Fruit fly (Drosophila melanogaster): ENCODE measurements around the gene dgt4.

dgt4 gene

DNA sequence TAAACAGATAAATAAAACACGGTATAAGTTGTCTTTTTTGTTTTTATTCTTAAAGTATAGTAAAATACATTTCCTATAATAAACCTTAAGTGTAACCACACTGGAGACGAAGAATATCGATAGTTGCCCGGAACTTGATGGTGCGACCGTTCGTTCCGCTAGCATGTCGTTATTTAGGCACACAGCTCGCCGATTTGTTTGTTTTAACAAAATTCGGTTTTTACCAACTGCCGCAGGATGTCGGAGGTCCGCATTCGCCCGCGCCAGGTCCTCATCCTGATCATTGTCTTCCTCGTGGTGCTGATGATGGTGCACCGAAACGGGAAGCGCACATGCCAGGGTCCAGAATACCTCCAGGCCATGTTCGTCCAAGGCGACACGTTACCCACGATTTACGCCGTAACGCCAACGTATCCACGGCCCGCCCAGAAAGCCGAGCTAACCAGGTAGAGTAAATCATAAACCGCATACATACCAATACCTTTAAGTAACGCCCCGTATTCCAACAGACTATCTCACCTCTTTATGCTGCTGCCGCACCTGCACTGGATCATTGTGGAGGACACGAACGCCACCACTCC is 17.6 kb downstream of the dgt4 start, which contains the start of gene GlcAT-I (continued):
- TF ChIP-seq nmo (GFP tag; optimal IDR thresholded peaks at IDR 0.05), result peak; percentile 4
- TF ChIP-seq hkb (optimal IDR thresholded peaks at IDR 0.05), result no peak
- TF ChIP-seq hkb (GFP tag; IDR thresholded peaks at IDR 0.05), result no peak
- no peak for TF ChIP-seq seq (GFP tag; IDR thresholded peaks at IDR 0.05)
- no peak for TF ChIP-seq Hand (GFP tag; optimal IDR thresholded peaks at IDR 0.05)
- TF ChIP-seq Lhr (GFP tag; optimal IDR thresholded peaks at IDR 0.05), result no peak
- no peak for TF ChIP-seq run (tag; optimal IDR thresholded peaks at IDR 0.05)
- TF ChIP-seq zf30C (GFP tag; optimal IDR thresholded peaks at IDR 0.05), result no peak
- TF ChIP-seq Deaf1 (tag; optimal IDR thresholded peaks at IDR 0.05), result no peak
- no peak for TF ChIP-seq eve (GFP tag; optimal IDR thresholded peaks at IDR 0.05)
- TF ChIP-seq CG4617 (GFP tag; optimal IDR thresholded peaks at IDR 0.05; ENCODE audit: borderline replicate concordance), result peak; percentile 64
- TF ChIP-seq H15 (GFP tag; IDR thresholded peaks at IDR 0.05), result no peak
- TF ChIP-seq slp2 (GFP tag; optimal IDR thresholded peaks at IDR 0.05), result no peak
- TF ChIP-seq CG14014 (GFP tag; IDR thresholded peaks at IDR 0.05), result no peak
- no peak for TF ChIP-seq E2f1 (GFP tag; IDR thresholded peaks at IDR 0.05)
- TF ChIP-seq Dip3 (GFP tag; optimal IDR thresholded peaks at IDR 0.05), result no peak
- TF ChIP-seq CG10147 (GFP tag; optimal IDR thresholded peaks at IDR 0.05), result no peak
- no peak for TF ChIP-seq CG2129 (GFP tag; IDR thresholded peaks at IDR 0.05; ENCODE audit: partially characterized antibody)
- TF ChIP-seq ash1 (GFP tag; optimal IDR thresholded peaks at IDR 0.05), result no peak
- no peak for TF ChIP-seq slou (GFP tag; optimal IDR thresholded peaks at IDR 0.05)
- no peak for TF ChIP-seq CG11398 (GFP tag; optimal IDR thresholded peaks at IDR 0.05)
- TF ChIP-seq fd3F (GFP tag; optimal IDR thresholded peaks at IDR 0.05), result no peak
- TF ChIP-seq ap (GFP tag; IDR thresholded peaks at IDR 0.05), result no peak
- peak; percentile 65 for TF ChIP-seq Dref (GFP tag; IDR thresholded peaks at IDR 0.05)
- no peak for TF ChIP-seq CG31224 (GFP tag; IDR thresholded peaks at IDR 0.05)
- TF ChIP-seq CG11560 (tag; IDR thresholded peaks at IDR 0.05), result no peak
- no peak for TF ChIP-seq pum (GFP tag; optimal IDR thresholded peaks at IDR 0.05)
- no peak for TF ChIP-seq CG11247 (GFP tag; IDR thresholded peaks at IDR 0.05)
- peak; percentile 83 for TF ChIP-seq MBD-R2 (GFP tag; IDR thresholded peaks at IDR 0.05)
- no peak for TF ChIP-seq pb (GFP tag; optimal IDR thresholded peaks at IDR 0.05)
- peak; percentile 62 for TF ChIP-seq pzg (GFP tag; optimal IDR thresholded peaks at IDR 0.05)
- TF ChIP-seq Hmx (GFP tag; optimal IDR thresholded peaks at IDR 0.05), result no peak
- 0 out of 2 replicates have a peak, but pooled peaks have one; percentile 28 for TF ChIP-seq hbn (GFP tag; IDR thresholded peaks at IDR 0.05; ENCODE audit: partially characterized antibody)
- no peak for TF ChIP-seq Optix (GFP tag; IDR thresholded peaks at IDR 0.05)
- TF ChIP-seq Hr39 (optimal IDR thresholded peaks at IDR 0.05), result no peak
- TF ChIP-seq CG18262 (tag; optimal IDR thresholded peaks at IDR 0.05), result no peak
- TF ChIP-seq CG18011 (GFP tag; optimal IDR thresholded peaks at IDR 0.05), result no peak
- no peak for TF ChIP-seq CG1832 (GFP tag; optimal IDR thresholded peaks at IDR 0.05)
- TF ChIP-seq zen2 (GFP tag; IDR thresholded peaks at IDR 0.05; ENCODE audit: partially characterized antibody), result no peak
- TF ChIP-seq zen (tag; optimal IDR thresholded peaks at IDR 0.05), result no peak
- TF ChIP-seq dati (GFP tag; IDR thresholded peaks at IDR 0.05), result no peak
- no peak for TF ChIP-seq CG11093 (GFP tag; IDR thresholded peaks at IDR 0.05)
- TF ChIP-seq CG5245 (GFP tag; optimal IDR thresholded peaks at IDR 0.05), result no peak
- TF ChIP-seq vvl (GFP tag; IDR thresholded peaks at IDR 0.05), result peak; percentile 24; the same call in 1 of the 2 replicates
- TF ChIP-seq CG12769 (tag; optimal IDR thresholded peaks at IDR 0.05), result no peak
- no peak for TF ChIP-seq CG6175 (GFP tag; IDR thresholded peaks at IDR 0.05)
- no peak for TF ChIP-seq phol (tag; optimal IDR thresholded peaks at IDR 0.05)
- TF ChIP-seq schlank (tag; optimal IDR thresholded peaks at IDR 0.05), result no peak
- no peak for TF ChIP-seq Fer2 (tag; optimal IDR thresholded peaks at IDR 0.05)
- no peak for TF ChIP-seq CG30431 (GFP tag; optimal IDR thresholded peaks at IDR 0.05)
- peak; percentile 20; the same call in 1 of the 3 replicates for TF ChIP-seq CG7963 (GFP tag; IDR thresholded peaks at IDR 0.05; ENCODE audit: partially characterized antibody)
- TF ChIP-seq CG1602 (GFP tag; optimal IDR thresholded peaks at IDR 0.05), result no peak

All from whole organism, embryonic.